Fruit fly (Drosophila melanogaster) whole organism: ENCODE data around the gene sws.
A peak's percentile ranks its signal among the peaks of the same experiment; 100 is the strongest.

Source experiments
- CG8478 ChIP-seq: fragments of >200 bp; optimal IDR thresholded peaks from 2 replicates; lab custom pipeline; 2018; ENCODE audit warnings: inconsistent platforms
- Dll ChIP-seq: fragments of >200 bp; optimal IDR thresholded peaks from 2 replicates; lab custom pipeline; 2017
- EcR ChIP-seq, 2 experiments: fragments of >200 bp; optimal IDR thresholded peaks; 2 replicates each; lab custom pipeline; 2017; ENCODE audit warnings: missing biosample characterization in 2 of 2, missing genetic modification characterization in 2 of 2, missing genetic modification reagents in 2 of 2
- pan ChIP-seq: fragments of >200 bp; optimal IDR thresholded peaks from 2 replicates; lab custom pipeline; 2017
- psq ChIP-seq: fragments of >200 bp; optimal IDR thresholded peaks from 2 replicates; lab custom pipeline; 2017
- usp ChIP-seq: fragments of >200 bp; optimal IDR thresholded peaks from 2 replicates; lab custom pipeline; 2017; ENCODE audit warnings: missing biosample characterization, missing genetic modification characterization, mixed read lengths

Gene sws

dm6 chrX:7944151-7944713, 23.8 kb downstream of the sws start:
- no peak for TF ChIP-seq psq (lab: Kevin White, UChicago)
- no peak for TF ChIP-seq usp
- TF ChIP-seq CG8478 (lab: Kevin White, UChicago), result no peak
- TF ChIP-seq Dll (lab: Kevin White, UChicago), result no peak
- no peak for TF ChIP-seq EcR (GFP tag; optimal IDR thresholded peaks at IDR 0.05; lab: Kevin White, UChicago)
- no peak for TF ChIP-seq pan

- TF ChIP-seq CG8478 (lab: Kevin White, UChicago) (no peak), pan (no peak), Dll (lab: Kevin White, UChicago) (no peak), usp (no peak)
Measured at dm6 chrX:7938482-7938804, 29.6 kb downstream of the sws start.

dm6 chrX:7937588-7938481, 30.2 kb downstream of the sws start:
- peak; percentile 34 for TF ChIP-seq CG8478 (lab: Kevin White, UChicago)
- TF ChIP-seq EcR (GFP tag; optimal IDR thresholded peaks at IDR 0.05; lab: Kevin White, UChicago), result peak in 1 of 2 experiments; percentile 91
- TF ChIP-seq Dll (lab: Kevin White, UChicago), result no peak

- TF ChIP-seq pan (no peak), psq (lab: Kevin White, UChicago) (no peak), EcR (GFP tag; optimal IDR thresholded peaks at IDR 0.05; lab: Kevin White, UChicago) (no peak), Dll (lab: Kevin White, UChicago) (no peak), CG8478 (lab: Kevin White, UChicago) (no peak), usp (no peak)
Measured at dm6 chrX:7935798-7936572, 32.1 kb downstream of the sws start, which contains the start of gene Ubr3. Gene Ubr3, plus strand, starts transcription at chrX:7935896.

dm6 chrX:7934679-7935078, 33.4 kb downstream of the sws start, which contains the start of gene RpS14b:
Gene RpS14b, plus strand, starts transcription at chrX:7934898.
- TF ChIP-seq EcR (GFP tag; optimal IDR thresholded peaks at IDR 0.05; lab: Kevin White, UChicago) (no peak), CG8478 (lab: Kevin White, UChicago) (no peak), pan (no peak), usp (no peak), Dll (lab: Kevin White, UChicago) (no peak), psq (lab: Kevin White, UChicago) (no peak)

dm6 chrX:7933210-7933915, 34.7 kb downstream of the sws start, which contains the start of the genes Dhdds and RpS14a:
Gene Dhdds, minus strand, starts transcription at chrX:7933351.
Gene RpS14a, plus strand, starts transcription at chrX:7933742.
- no peak for TF ChIP-seq usp
- no peak for TF ChIP-seq EcR (GFP tag; optimal IDR thresholded peaks at IDR 0.05; lab: Kevin White, UChicago)
- TF ChIP-seq pan, result no peak
- TF ChIP-seq psq (lab: Kevin White, UChicago), result no peak
- no peak for TF ChIP-seq CG8478 (lab: Kevin White, UChicago)
- TF ChIP-seq Dll (lab: Kevin White, UChicago), result no peak

dm6 chrX:7931028-7931549, 36.9 kb downstream of the sws start, which contains the start of gene mahe:
Gene mahe, minus strand, starts transcription at chrX:7931382.
- TF ChIP-seq Dll (lab: Kevin White, UChicago) (no peak), EcR (GFP tag; optimal IDR thresholded peaks at IDR 0.05; lab: Kevin White, UChicago) (no peak), CG8478 (lab: Kevin White, UChicago) (no peak), pan (no peak), usp (no peak), psq (lab: Kevin White, UChicago) (no peak)

- no peak for TF ChIP-seq pan
- TF ChIP-seq CG8478 (lab: Kevin White, UChicago), result peak; percentile 0
- TF ChIP-seq usp, result no peak
- TF ChIP-seq psq (lab: Kevin White, UChicago), result no peak
- TF ChIP-seq EcR (GFP tag; optimal IDR thresholded peaks at IDR 0.05; lab: Kevin White, UChicago), result no peak
- TF ChIP-seq Dll (lab: Kevin White, UChicago), result peak; percentile 84
Measured at dm6 chrX:7930236-7931027, 37.6 kb downstream of the sws start.

dm6 chrX:7924913-7925312, 43.1 kb downstream of the sws start:
- TF ChIP-seq CG8478 (lab: Kevin White, UChicago) (no peak), EcR (GFP tag; optimal IDR thresholded peaks at IDR 0.05; lab: Kevin White, UChicago) (no peak), usp (no peak), pan (no peak), psq (lab: Kevin White, UChicago) (no peak), Dll (lab: Kevin White, UChicago) (no peak)

dm6 chrX:7923063-7923462, 45.0 kb downstream of the sws start:
- TF ChIP-seq Dll (lab: Kevin White, UChicago) (no peak), EcR (GFP tag; optimal IDR thresholded peaks at IDR 0.05; lab: Kevin White, UChicago) (no peak), pan (no peak), CG8478 (lab: Kevin White, UChicago) (no peak), psq (lab: Kevin White, UChicago) (no peak), usp (no peak)
